Worm (Caenorhabditis elegans): ENCODE measurements around the gene C08B6.2.

C08B6.2 gene

DNA sequence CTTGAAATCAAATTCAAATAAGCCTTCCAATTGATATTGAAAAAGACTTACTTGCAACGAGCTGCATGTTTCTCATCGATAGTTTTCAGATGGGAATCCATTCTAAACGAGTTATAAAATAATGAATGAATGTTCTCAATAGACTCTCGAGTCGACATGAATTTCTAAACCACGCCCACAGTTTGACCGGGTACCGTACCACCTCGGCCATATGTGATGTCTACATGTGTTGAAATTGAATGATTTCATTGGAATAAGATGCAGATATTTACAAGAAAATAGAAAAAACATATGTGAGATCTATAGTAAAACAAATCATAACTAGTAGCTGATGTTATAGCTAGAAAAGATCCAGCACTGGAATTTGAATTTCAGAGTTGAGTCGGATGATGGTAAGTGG, 15.1 kb upstream of the C08B6.2 start, which contains the start of gene R04B5.7:
TSS of gene R04B5.7 (minus strand) at position 101 of the 400 bp plus-strand sequence.
- no peak for TF ChIP-seq unc-62 (GFP tag; optimal IDR thresholded peaks at IDR 0.05)

DNA sequence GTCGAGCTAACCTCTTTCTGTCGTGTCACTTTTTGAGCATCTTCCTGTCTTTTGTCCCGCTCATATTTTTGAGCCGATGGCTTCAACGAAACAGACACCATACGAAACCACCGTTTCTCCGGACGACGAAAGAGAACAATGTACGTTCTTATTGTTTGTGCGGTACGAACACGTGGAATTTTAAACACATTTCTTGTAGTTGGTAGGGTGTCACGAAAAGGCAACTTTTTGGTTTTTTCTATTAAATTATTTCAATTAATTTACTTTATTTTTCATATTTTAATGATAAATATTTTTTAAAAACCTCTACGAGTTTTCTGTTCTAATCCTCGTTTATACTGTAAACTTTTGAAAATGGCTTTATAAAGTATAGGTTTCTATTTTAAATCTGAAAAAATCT, 14.4 kb upstream of the C08B6.2 start, which contains the start of gene R04B5.11:
TSS of gene R04B5.11 (minus strand) at position 101 of the 400 bp plus-strand sequence.
- no peak for TF ChIP-seq unc-62 (GFP tag; optimal IDR thresholded peaks at IDR 0.05)

DNA sequence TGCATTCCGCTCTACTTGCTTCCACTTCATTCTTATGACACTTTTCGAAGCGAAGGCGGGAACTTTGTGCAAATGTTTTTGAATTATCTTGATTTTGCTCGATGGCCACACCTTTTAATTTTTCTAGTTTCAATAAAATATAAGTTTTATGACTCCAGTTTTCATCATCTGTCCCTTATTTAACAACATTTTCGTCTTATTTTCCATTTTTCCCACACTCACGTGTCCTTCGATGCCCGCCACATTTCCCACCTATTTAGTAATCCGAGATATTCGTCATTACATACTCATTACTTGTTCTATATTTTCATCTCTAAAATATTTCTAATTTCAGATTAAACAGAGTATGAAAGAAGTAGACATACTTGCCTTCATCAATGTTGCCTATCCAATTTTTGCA, 11.1 kb upstream of the C08B6.2 start, which contains the start of gene srd-49:
TSS of gene srd-49 (plus strand) at position 301 of the 400 bp plus-strand sequence.
- no peak for TF ChIP-seq unc-62 (GFP tag; optimal IDR thresholded peaks at IDR 0.05)

DNA sequence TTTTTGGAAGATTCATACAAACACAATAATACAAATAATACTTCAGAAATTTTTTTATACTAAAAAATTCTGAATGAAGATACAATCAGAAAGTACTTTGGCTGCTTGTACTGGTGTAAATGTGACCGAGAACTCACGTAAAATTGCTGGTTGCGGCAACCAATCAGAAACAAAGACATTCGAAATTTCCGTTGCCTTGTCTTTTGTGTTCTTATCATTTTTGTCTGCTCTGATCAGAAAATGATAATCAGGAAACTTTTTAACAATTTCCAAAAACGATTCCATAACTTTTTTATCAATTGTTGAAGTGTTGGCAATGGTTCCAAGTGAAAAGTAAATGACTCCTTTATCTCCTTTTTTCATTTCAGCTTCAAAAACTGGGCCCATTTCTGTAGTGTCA, 8.6 kb upstream of the C08B6.2 start:
- TF ChIP-seq unc-62 (GFP tag; optimal IDR thresholded peaks at IDR 0.05): no peak

DNA sequence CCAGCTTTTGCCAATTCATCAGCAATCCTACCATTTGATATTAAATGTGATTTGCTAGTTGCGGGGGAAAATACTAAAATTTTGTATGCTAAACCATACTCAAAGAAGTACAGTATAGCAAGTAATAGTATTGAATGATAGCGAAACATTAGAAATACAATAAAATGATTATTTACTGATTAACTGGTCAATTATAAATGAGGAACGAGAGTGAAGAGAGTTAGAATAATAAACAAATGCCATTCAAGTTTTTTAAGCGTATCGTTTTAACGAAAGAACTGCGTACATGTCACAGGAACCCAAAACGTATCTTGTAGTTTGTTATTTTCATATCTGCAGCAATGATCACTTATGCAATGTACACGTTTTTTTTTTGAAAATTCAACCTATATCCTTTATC, 7.1 kb upstream of the C08B6.2 start, which contains the start of gene ugt-47:
TSS of gene ugt-47 (minus strand) at position 169 of the 400 bp plus-strand sequence.
- TF ChIP-seq unc-62 (GFP tag; optimal IDR thresholded peaks at IDR 0.05): no peak

DNA sequence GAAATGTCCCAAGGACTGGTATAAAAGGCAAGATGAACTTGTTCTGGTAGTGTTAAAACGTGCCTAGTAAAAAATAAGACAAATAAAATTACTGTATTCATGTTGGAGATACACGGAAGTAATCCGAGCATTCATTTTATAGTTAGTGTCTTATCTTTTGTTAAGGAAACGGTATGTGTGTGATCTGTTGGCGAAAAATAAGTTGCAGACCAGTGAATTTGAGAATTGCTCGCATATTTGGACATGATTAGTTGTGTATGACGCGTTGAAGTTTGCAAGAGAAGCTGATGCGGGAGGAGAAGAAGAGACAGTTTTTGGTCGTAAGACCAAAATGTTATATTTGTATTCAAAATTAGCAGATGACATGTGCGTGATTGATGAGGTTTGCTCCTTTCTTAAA, 3.6 kb upstream of the C08B6.2 start, which contains the start of gene C08B6.14:
TSS of gene C08B6.14 (minus strand) at position 101 of the 400 bp plus-strand sequence.
- TF ChIP-seq unc-62 (GFP tag; optimal IDR thresholded peaks at IDR 0.05): no peak

DNA sequence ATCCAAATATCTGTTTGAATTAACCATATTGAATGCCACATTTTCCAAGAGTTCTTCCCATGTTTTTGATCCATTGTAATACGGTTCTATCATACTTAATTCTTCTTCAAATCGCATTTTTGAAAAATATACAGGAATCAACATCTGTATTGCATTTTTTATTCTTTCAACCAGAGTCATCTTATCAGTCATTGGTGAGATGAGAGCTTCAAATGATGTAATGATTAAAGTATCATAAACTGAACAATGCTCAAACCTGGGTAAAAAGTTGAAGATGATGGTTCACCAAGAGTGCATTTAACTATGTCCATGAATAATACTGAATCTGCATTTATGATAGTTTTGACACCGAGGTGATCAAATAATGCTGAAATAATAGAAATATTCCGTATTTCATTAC, 1.7 kb upstream of the C08B6.2 start:
- no peak for TF ChIP-seq unc-62 (GFP tag; optimal IDR thresholded peaks at IDR 0.05)

DNA sequence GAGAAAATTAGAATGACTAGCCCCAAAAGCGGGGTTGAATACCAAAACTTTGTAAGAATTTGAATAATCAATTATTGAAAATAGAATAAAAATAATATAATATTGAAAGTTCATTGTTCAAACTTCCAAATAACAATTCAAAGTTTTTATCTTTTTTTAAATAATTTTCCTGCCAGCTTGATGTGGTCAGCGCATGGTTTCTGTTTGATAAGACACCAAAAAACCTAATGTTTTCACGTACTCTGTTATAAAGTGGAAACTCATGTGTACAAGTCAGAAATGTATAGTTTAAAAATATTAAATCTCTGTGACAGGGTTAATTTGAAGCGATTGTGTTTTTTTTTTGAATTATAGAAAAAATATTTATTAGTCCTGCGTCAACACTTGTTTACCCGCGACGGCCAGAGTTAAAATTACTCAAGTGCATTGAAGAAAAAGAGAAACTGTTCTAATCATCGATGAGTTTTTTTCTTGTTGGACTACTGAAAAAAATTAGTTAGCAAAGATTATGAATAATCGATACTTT, 664 bp upstream of the C08B6.2 start, which contains the start of gene ugt-17:
TSS of gene ugt-17 (minus strand) at position 180 of the 526 bp plus-strand sequence.
- no peak for TF ChIP-seq unc-62 (GFP tag; optimal IDR thresholded peaks at IDR 0.05)

DNA sequence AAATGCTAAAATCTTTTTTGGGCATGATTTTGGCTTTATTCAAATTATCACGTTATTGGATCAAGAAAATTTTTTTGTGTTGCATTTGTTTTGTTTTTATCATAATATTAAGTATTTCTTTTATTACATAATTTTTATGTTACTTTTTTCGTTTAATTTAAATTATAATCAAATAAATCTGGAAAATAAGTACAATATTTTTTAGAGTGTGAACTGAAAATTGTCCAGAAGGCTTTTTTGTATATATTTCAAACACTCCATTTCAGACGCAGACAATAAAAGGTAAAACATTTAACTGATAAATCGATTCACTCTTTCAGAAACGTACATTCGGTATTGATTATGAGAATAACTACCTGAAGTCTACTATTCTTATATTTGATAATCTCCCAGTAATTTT, 1.8 kb downstream of the C08B6.2 start, which contains the start of gene C08B6.11:
TSS of gene C08B6.11 (plus strand) at position 301 of the 400 bp plus-strand sequence.
- TF ChIP-seq unc-62 (GFP tag; optimal IDR thresholded peaks at IDR 0.05): no peak

DNA sequence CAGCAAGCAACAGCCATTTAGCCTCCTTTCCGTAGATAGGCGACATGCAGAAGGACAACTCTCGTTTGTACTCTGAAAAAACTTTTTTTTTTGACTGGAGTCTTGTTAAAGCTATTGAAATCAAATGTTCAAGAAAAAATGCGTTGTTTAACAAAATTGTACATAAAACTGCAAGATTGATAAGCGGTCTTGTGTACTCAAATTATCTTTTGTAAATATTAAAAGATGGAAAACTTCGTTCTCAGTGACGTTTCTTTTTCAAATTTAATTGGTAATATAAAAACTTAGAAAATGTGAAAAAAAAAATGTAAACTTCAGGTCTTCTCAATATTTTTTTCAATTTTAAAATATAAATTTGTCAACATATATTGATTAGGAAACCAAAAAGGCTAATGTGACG, 5.6 kb downstream of the C08B6.2 start:
- TF ChIP-seq unc-62 (GFP tag; optimal IDR thresholded peaks at IDR 0.05): no peak

DNA sequence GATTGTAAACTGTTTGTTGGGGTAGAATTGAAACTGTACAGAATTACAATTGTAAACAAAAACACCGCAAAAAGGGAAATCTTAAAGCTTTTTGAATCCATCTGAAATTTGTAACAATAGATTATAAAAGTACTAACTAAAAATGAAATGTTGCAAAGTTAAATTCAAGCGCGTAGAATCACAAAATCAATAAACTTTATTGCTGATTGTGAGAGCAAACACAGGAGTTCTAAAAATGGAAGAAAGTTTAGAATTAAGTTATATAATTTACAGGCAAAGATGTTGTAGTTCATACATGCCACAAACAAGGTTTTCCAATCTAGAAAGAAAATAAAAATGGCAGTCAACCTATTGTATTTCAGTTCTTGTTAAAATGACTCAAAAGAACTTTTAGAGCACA, 6.7 kb downstream of the C08B6.2 start, which contains the start of gene C08B6.3:
TSS of gene C08B6.3 (minus strand) at position 101 of the 400 bp plus-strand sequence.
- TF ChIP-seq unc-62 (GFP tag; optimal IDR thresholded peaks at IDR 0.05): no peak

DNA sequence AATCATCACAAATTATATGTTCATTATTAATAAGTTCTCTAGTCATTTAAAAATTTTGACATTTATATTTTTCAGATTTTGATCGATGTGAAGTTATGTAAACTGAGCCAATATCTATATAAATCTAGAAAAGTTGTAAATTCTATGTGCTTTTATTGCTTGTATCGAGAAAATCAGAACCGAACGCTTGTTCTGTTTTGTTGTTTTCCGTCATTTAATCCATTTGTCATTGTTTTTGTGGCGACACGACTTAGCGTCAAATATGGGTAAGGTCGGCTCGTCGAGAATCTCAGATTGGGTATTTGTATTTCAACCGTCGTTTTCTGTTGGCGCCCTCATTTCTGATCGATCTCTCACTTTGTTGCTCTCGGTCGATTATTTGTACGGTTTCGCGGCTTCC, 8.8 kb downstream of the C08B6.2 start, which contains the start of gene cht-5:
TSS of gene cht-5 (plus strand) at position 301 of the 400 bp plus-strand sequence.
- TF ChIP-seq unc-62 (GFP tag; optimal IDR thresholded peaks at IDR 0.05): no peak

DNA sequence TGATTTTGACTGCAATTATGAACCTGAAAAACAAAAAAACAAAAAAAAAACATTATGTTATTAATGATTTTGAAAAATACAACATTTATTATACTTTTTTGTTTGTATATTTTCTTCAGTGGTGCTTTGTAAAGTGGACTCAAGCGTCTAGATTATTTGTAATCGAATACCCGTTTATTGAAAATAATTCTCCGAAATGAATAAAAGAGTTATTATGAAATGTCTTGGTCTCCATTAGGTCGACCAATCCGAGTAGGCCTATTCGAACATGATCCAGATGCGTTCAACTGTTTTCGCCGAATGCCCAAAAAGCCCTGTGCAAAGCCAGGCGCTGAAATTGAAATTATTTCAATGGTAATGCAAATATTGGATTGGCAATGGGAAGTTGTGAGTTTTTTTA, 12.0 kb downstream of the C08B6.2 start, which contains the start of gene C08B6.5:
TSS of gene C08B6.5 (plus strand) at position 301 of the 400 bp plus-strand sequence.
- TF ChIP-seq unc-62 (GFP tag; optimal IDR thresholded peaks at IDR 0.05): no peak

DNA sequence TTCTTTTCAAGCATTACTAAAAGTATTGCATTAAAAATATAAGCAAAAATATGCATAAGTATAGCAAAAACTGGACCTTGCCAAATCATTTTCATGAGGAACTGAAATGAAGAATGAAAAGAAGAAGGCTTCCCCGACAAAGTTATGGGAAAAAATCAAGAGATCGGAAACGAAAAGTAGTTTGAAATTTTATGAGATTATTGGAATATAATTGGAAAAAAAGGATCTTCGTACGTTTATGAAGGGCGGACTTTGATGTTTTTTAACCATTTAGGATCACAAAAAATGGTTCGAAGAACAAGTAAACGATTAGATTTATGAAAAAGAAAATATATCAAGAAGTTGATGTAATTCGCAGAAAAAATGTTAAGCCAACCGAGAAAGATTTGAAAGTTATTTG, 15.4 kb downstream of the C08B6.2 start, which contains the start of gene srxa-18:
TSS of gene srxa-18 (minus strand) at position 100 of the 400 bp plus-strand sequence.
- TF ChIP-seq unc-62 (GFP tag; optimal IDR thresholded peaks at IDR 0.05): no peak

DNA sequence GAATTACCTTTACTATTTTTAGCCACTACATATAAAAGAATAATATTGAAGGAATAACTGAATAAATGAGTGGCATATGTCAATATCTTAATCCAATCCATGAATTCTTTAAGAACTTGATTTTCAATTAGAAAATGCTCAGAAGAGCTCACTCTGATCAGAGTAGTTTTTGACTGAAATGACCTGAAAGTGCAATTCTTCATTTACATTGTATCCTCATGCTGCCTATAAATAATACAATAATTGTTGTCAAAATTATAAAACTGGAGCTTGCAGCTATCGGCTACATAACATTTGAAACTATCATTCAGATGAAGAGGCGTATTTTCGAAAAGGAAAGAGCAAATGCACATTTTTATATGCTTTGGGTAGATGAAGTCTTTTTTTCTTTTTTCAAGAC, 17.2 kb downstream of the C08B6.2 start, which contains the start of gene srxa-19:
TSS of gene srxa-19 (minus strand) at position 101 of the 400 bp plus-strand sequence.
- no peak for TF ChIP-seq unc-62 (GFP tag; optimal IDR thresholded peaks at IDR 0.05)

DNA sequence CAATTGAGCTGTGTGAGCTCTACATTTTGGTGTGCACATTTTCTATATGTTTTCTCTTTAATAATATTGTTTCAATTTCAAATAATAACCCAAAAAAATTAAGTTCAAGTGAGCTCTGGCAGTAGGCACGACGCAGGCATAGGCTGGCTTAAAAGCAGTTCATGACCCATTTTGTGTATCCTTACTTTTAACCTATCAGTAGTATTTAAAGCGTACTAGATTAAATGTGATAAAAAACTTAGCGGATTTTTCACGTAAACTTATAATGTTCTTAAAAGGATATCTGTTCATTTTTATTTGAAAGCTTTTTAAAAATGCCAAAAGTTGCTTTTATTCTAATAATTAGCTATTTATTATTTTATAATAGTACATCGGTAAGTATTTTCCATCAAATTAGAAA, 17.8 kb downstream of the C08B6.2 start, which contains the start of gene C08B6.6:
TSS of gene C08B6.6 (plus strand) at position 301 of the 400 bp plus-strand sequence.
- TF ChIP-seq unc-62 (GFP tag; optimal IDR thresholded peaks at IDR 0.05): no peak
